Worm (Caenorhabditis elegans) whole organism, L2 larva: Measurements from ENCODE around the gene nonu-1.

ENCODE experiments used
- F13H6.1 ChIP-seq: sonication (generic microtip); optimal IDR thresholded peaks from 2 replicates; lab custom pipeline; 2016; ENCODE audit warnings: missing genetic modification characterization, missing compliant biosample characterization
- Y55F3AM.14 ChIP-seq: fragments of 200-800 bp; sonication (Bioruptor generic); optimal IDR thresholded peaks from 2 replicates; lab custom pipeline; 2018; ENCODE audit warnings: mild to moderate bottlenecking, missing genetic modification characterization, missing compliant biosample characterization
- aly-2 ChIP-seq: fragments of 150-350 bp; optimal IDR thresholded peaks from 2 replicates; lab custom pipeline; 2014; ENCODE audit warnings: missing biosample characterization, missing genetic modification characterization
- ama-1 ChIP-seq: fragments of 150-350 bp; optimal IDR thresholded peaks from 2 replicates; lab custom pipeline; 2018; ENCODE audit warnings: inconsistent platforms
- blmp-1 ChIP-seq: sonication (generic microtip); optimal IDR thresholded peaks from 2 replicates; lab custom pipeline; 2017; ENCODE audit warnings: missing genetic modification characterization, mild to moderate bottlenecking, missing compliant biosample characterization, antibody characterized with exemption, moderate library complexity; ENCODE audit not compliant: insufficient read depth
- ceh-16 ChIP-seq: fragments of 150-350 bp; optimal IDR thresholded peaks from 2 replicates; lab custom pipeline; 2014; ENCODE audit warnings: missing biosample characterization, missing genetic modification characterization
- ceh-82 ChIP-seq: fragments of 150-350 bp; optimal IDR thresholded peaks from 2 replicates; lab custom pipeline; 2014; ENCODE audit warnings: missing biosample characterization, missing genetic modification characterization
- egl-27 ChIP-seq: sonication (generic microtip); optimal IDR thresholded peaks from 3 replicates; lab custom pipeline; 2017; ENCODE audit warnings: missing biosample characterization, missing genetic modification reagents, missing genetic modification characterization
- elt-3 ChIP-seq: sonication (generic microtip); optimal IDR thresholded peaks from 2 replicates; lab custom pipeline; 2017; ENCODE audit warnings: missing biosample characterization, missing genetic modification characterization
- fos-1 ChIP-seq: fragments of 150-350 bp; optimal IDR thresholded peaks from 2 replicates; lab custom pipeline; 2014; ENCODE audit warnings: missing biosample characterization, missing genetic modification characterization
- gmeb-1 ChIP-seq: fragments of 150-350 bp; optimal IDR thresholded peaks from 2 replicates; lab custom pipeline; 2014; ENCODE audit warnings: missing biosample characterization, missing genetic modification characterization
- lin-13 ChIP-seq: fragments of 150-350 bp; optimal IDR thresholded peaks from 2 replicates; lab custom pipeline; 2014; ENCODE audit warnings: missing biosample characterization, missing genetic modification reagents, missing genetic modification characterization
- lin-39 ChIP-seq: fragments of 150-350 bp; optimal IDR thresholded peaks from 2 replicates; lab custom pipeline; 2014; ENCODE audit warnings: missing biosample characterization, missing genetic modification reagents, missing genetic modification characterization
- lsy-2 ChIP-seq, 2 experiments: fragments of 150-350 bp in 1 of 2; sonication (generic microtip) in 1 of 2; optimal IDR thresholded peaks; 2 replicates each; lab custom pipeline; 2014 to 2017; ENCODE audit warnings: missing biosample characterization in 2 of 2, missing genetic modification characterization in 2 of 2
- mab-5 ChIP-seq: fragments of 150-350 bp; optimal IDR thresholded peaks from 2 replicates; lab custom pipeline; 2014; ENCODE audit warnings: missing biosample characterization, missing genetic modification characterization
- mbf-1 ChIP-seq: sonication (generic microtip); optimal IDR thresholded peaks from 2 replicates; lab custom pipeline; 2017; ENCODE audit warnings: missing biosample characterization, missing genetic modification characterization
- mdl-1 ChIP-seq, 2 experiments: fragments of 150-350 bp in 1 of 2; sonication (generic microtip) in 1 of 2; optimal IDR thresholded peaks; 2 replicates each; lab custom pipeline; 2017; ENCODE audit warnings: missing biosample characterization in 2 of 2, missing genetic modification characterization in 2 of 2
- nhr-10 ChIP-seq: sonication (generic microtip); optimal IDR thresholded peaks from 2 replicates; lab custom pipeline; 2017; ENCODE audit warnings: missing biosample characterization, missing genetic modification characterization
- nhr-11 ChIP-seq: fragments of 150-350 bp; optimal IDR thresholded peaks from 2 replicates; lab custom pipeline; 2014; ENCODE audit warnings: missing biosample characterization, missing genetic modification characterization
- nhr-12 ChIP-seq: fragments of 150-350 bp; optimal IDR thresholded peaks from 2 replicates; lab custom pipeline; 2014; ENCODE audit warnings: missing biosample characterization, missing genetic modification characterization
- nhr-21 ChIP-seq: fragments of 150-350 bp; optimal IDR thresholded peaks from 2 replicates; lab custom pipeline; 2014; ENCODE audit warnings: missing biosample characterization, missing genetic modification characterization
- nhr-23 ChIP-seq: fragments of 150-350 bp; optimal IDR thresholded peaks from 2 replicates; lab custom pipeline; 2014; ENCODE audit warnings: missing biosample characterization, missing genetic modification reagents, missing genetic modification characterization
- nhr-237 ChIP-seq: fragments of 150-350 bp; optimal IDR thresholded peaks from 2 replicates; lab custom pipeline; 2014; ENCODE audit warnings: missing biosample characterization, missing genetic modification characterization
- nhr-25 ChIP-seq: fragments of 150-350 bp; sonication (generic microtip); optimal IDR thresholded peaks from 3 replicates; lab custom pipeline; 2014; ENCODE audit warnings: missing biosample characterization, missing genetic modification characterization
- nhr-6 ChIP-seq: fragments of 150-350 bp; optimal IDR thresholded peaks from 2 replicates; lab custom pipeline; 2014; ENCODE audit warnings: missing biosample characterization, missing genetic modification characterization
- nhr-77 ChIP-seq: fragments of 150-350 bp; optimal IDR thresholded peaks from 2 replicates; lab custom pipeline; 2014; ENCODE audit warnings: missing biosample characterization, missing genetic modification characterization
- sem-4 ChIP-seq: fragments of 150-350 bp; optimal IDR thresholded peaks from 2 replicates; lab custom pipeline; 2014; ENCODE audit warnings: missing biosample characterization, missing genetic modification reagents, missing genetic modification characterization
- skn-1 ChIP-seq: sonication (generic microtip); optimal IDR thresholded peaks from 2 replicates; lab custom pipeline; 2017; ENCODE audit warnings: missing biosample characterization, missing genetic modification characterization
- sma-3 ChIP-seq: sonication (generic microtip); optimal IDR thresholded peaks from 2 replicates; lab custom pipeline; 2016; ENCODE audit warnings: missing genetic modification reagents, missing genetic modification characterization, missing compliant biosample characterization
- sma-9 ChIP-seq, 2 experiments: fragments of 150-350 bp in 1 of 2; sonication (generic microtip) in 1 of 2; optimal IDR thresholded peaks; 2 replicates each; lab custom pipeline; 2014 to 2016; ENCODE audit warnings: missing genetic modification characterization in 2 of 2, mild to moderate bottlenecking in 1 of 2, missing biosample characterization in 1 of 2, missing compliant biosample characterization in 1 of 2, missing genetic modification reagents in 1 of 2, moderate library complexity in 1 of 2
- snpc-4 ChIP-seq: fragments of 150-350 bp; optimal IDR thresholded peaks from 2 replicates; lab custom pipeline; 2014; ENCODE audit warnings: missing biosample characterization, missing genetic modification characterization
- unc-39 ChIP-seq: fragments of 150-350 bp; optimal IDR thresholded peaks from 2 replicates; lab custom pipeline; 2014; ENCODE audit warnings: missing biosample characterization, missing genetic modification characterization
- unc-55 ChIP-seq: fragments of 150-350 bp; sonication (generic microtip); optimal IDR thresholded peaks from 3 replicates; lab custom pipeline; 2014; ENCODE audit warnings: missing biosample characterization, missing genetic modification reagents, missing genetic modification characterization
- unc-62 ChIP-seq: fragments of 150-350 bp; optimal IDR thresholded peaks from 2 replicates; lab custom pipeline; 2014; ENCODE audit warnings: missing biosample characterization, missing genetic modification reagents, missing genetic modification characterization
- zag-1 ChIP-seq: fragments of 150-350 bp; optimal IDR thresholded peaks from 2 replicates; lab custom pipeline; 2014; ENCODE audit warnings: missing biosample characterization, missing genetic modification characterization
- ztf-11 ChIP-seq: sonication (generic microtip); optimal IDR thresholded peaks from 2 replicates; lab custom pipeline; 2017; ENCODE audit warnings: missing biosample characterization, missing genetic modification characterization
- ztf-4 ChIP-seq: fragments of 150-350 bp; optimal IDR thresholded peaks from 2 replicates; lab custom pipeline; 2014; ENCODE audit warnings: missing biosample characterization, missing genetic modification characterization

nonu-1 gene

ce11 chrIII:4870478-4870877, 20.8 kb upstream of the nonu-1 start, which contains the start of gene gipc-1:
TSS of gene gipc-1 (plus strand) at chrIII:4870778.
- TF ChIP-seq ceh-16 (tag; lab: Kevin White, UChicago) (no peak), Y55F3AM.14 (GFP tag; lab: Kevin White, UChicago) (no peak), F13H6.1 (tag; lab: Kevin White, UChicago) (no peak), nhr-237 (tag; lab: Kevin White, UChicago) (no peak), nhr-12 (tag; lab: Kevin White, UChicago) (no peak), unc-55 (GFP tag; lab: Kevin White, UChicago) (no peak), skn-1 (tag; lab: Kevin White, UChicago) (no peak), nhr-23 (tag; lab: Kevin White, UChicago) (no peak), mdl-1 (tag; optimal IDR thresholded peaks at IDR 0.05; lab: Kevin White, UChicago) (no peak), nhr-6 (tag; lab: Kevin White, UChicago) (no peak), snpc-4 (tag; lab: Kevin White, UChicago) (no peak), elt-3 (tag; lab: Kevin White, UChicago) (no peak), nhr-10 (tag; lab: Kevin White, UChicago) (no peak), ceh-82 (tag; lab: Kevin White, UChicago) (no peak), aly-2 (tag; lab: Kevin White, UChicago) (no peak), nhr-25 (tag; lab: Kevin White, UChicago) (no peak), sma-9 (GFP tag; optimal IDR thresholded peaks at IDR 0.05; lab: Kevin White, UChicago) (no peak), sma-9 (tag; optimal IDR thresholded peaks at IDR 0.05; lab: Kevin White, UChicago) (no peak), gmeb-1 (no peak), nhr-21 (no peak), lin-39 (tag; lab: Kevin White, UChicago) (no peak)

- TF ChIP-seq ama-1 (lab: Kevin White, UChicago) (no peak), nhr-25 (tag; lab: Kevin White, UChicago) (no peak), lsy-2 (tag; optimal IDR thresholded peaks at IDR 0.05; lab: Kevin White, UChicago) (no peak), unc-62 (GFP tag; lab: Kevin White, UChicago) (no peak), F13H6.1 (tag; lab: Kevin White, UChicago) (no peak), sem-4 (tag; lab: Kevin White, UChicago) (no peak), mbf-1 (tag; lab: Kevin White, UChicago) (no peak), fos-1 (tag; lab: Kevin White, UChicago) (no peak), lin-39 (tag; lab: Kevin White, UChicago) (no peak), zag-1 (no peak), ztf-11 (tag; lab: Kevin White, UChicago) (no peak), unc-39 (tag; lab: Kevin White, UChicago) (no peak), elt-3 (tag; lab: Kevin White, UChicago) (no peak), aly-2 (tag; lab: Kevin White, UChicago) (no peak), nhr-77 (tag; lab: Kevin White, UChicago) (no peak)
Measured at ce11 chrIII:4868643-4869042, 18.9 kb upstream of the nonu-1 start, which contains the start of the genes msd-4 and C35D10.3. TSS of gene msd-4 (minus strand) at chrIII:4868743. TSS of gene C35D10.3 (plus strand) at chrIII:4868921.

ce11 chrIII:4866762-4867161, 17.1 kb upstream of the nonu-1 start, which contains the start of gene C35D10.17:
TSS of gene C35D10.17 (plus strand) at chrIII:4867062.
- TF ChIP-seq ztf-4 (tag; lab: Kevin White, UChicago) = no peak
- TF ChIP-seq ama-1 (lab: Kevin White, UChicago) = no peak
- TF ChIP-seq fos-1 (tag; lab: Kevin White, UChicago) = no peak
- TF ChIP-seq mab-5 (tag; lab: Kevin White, UChicago) = no peak
- TF ChIP-seq ztf-11 (tag; lab: Kevin White, UChicago) = no peak
- TF ChIP-seq egl-27 (tag; lab: Kevin White, UChicago) = no peak
- no peak for TF ChIP-seq nhr-11 (tag; lab: Kevin White, UChicago)
- no peak for TF ChIP-seq unc-39 (tag; lab: Kevin White, UChicago)
- TF ChIP-seq blmp-1 (tag; lab: Kevin White, UChicago) = no peak
- no peak for TF ChIP-seq Y55F3AM.14 (GFP tag; lab: Kevin White, UChicago)
- TF ChIP-seq lin-39 (tag; lab: Kevin White, UChicago) = no peak
- no peak for TF ChIP-seq snpc-4 (tag; lab: Kevin White, UChicago)
- TF ChIP-seq nhr-77 (tag; lab: Kevin White, UChicago) = no peak
- no peak for TF ChIP-seq skn-1 (tag; lab: Kevin White, UChicago)
- TF ChIP-seq mbf-1 (tag; lab: Kevin White, UChicago) = no peak
- no peak for TF ChIP-seq ceh-82 (tag; lab: Kevin White, UChicago)
- TF ChIP-seq nhr-10 (tag; lab: Kevin White, UChicago) = no peak
- TF ChIP-seq sma-3 = no peak
- no peak for TF ChIP-seq lin-13 (GFP tag; lab: Kevin White, UChicago)
- TF ChIP-seq aly-2 (tag; lab: Kevin White, UChicago) = no peak
- TF ChIP-seq, all 48 proteins: peak for 0
